Worm (Caenorhabditis elegans): Measurements from ENCODE around the gene srbc-3.

The srbc-3 gene

DNA sequence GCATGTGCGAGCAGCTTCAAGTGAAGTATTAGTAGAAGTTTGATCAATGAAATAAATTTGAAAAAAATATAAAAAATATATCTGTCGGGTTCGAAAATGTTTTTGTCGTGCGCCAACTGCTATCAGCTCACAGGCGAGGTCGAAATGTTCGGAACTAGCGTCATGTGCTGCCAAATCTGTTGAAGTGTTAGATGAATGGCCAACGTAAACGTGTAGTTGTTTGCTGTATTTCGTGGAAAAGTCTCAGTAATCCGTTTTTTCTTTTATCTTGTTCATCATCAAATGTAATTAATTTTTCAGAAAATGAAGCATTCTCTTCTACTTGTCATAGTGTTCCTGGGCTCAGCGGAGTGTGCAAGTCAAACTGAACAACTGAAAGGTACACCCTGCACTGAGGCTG, 41.6 kb downstream of the srbc-3 start, which contains the start of gene C17B7.15:
Gene C17B7.15 (plus strand): TSS at position 301 of the 400 bp plus-strand sequence.
- TF ChIP-seq sea-1 (GFP tag; conservative IDR thresholded peaks at IDR 0.05) (no peak), tbx-11 (GFP tag; IDR thresholded peaks at IDR 0.05) (no peak), hnd-1 (tag; optimal IDR thresholded peaks at IDR 0.05) (no peak), ama-1 (optimal IDR thresholded peaks at IDR 0.05) (no peak), tbx-37 (GFP tag; conservative IDR thresholded peaks at IDR 0.05) (no peak)

DNA sequence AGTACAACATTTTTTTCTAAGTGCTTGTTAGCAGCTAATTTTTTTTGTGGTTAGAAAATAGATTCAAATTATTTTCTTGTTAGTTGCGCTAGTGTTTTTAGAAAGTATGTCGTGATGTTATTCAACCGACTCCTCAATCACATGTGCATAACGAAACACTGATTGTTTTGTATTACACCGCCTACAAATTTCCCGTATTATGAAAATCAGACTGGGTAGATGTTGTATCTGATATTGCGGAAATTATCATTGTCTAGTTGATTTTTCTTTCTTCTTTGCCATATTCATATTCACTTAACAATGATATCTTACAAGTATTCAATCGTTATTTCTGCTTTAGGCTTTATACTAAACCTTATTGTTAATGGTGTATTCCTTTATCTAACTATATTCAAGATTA, 43.0 kb downstream of the srbc-3 start, which contains the start of gene str-63:
Gene str-63 (plus strand): TSS at position 301 of the 400 bp plus-strand sequence.
- no peak for TF ChIP-seq B0310.2 (tag; optimal IDR thresholded peaks at IDR 0.05)

ce11 chrV:3352925-3353324, 44.7 kb downstream of the srbc-3 start, which contains the start of gene C17B7.12:
Gene C17B7.12, plus strand, starts transcription at chrV:3353225.
- TF ChIP-seq pes-1 (GFP tag; IDR thresholded peaks at IDR 0.05) (no peak), flt-1 (GFP tag; IDR thresholded peaks at IDR 0.05) (no peak), hmbx-1 (tag; optimal IDR thresholded peaks at IDR 0.05) (no peak), ceh-36 (tag; optimal IDR thresholded peaks at IDR 0.05) (no peak)

DNA sequence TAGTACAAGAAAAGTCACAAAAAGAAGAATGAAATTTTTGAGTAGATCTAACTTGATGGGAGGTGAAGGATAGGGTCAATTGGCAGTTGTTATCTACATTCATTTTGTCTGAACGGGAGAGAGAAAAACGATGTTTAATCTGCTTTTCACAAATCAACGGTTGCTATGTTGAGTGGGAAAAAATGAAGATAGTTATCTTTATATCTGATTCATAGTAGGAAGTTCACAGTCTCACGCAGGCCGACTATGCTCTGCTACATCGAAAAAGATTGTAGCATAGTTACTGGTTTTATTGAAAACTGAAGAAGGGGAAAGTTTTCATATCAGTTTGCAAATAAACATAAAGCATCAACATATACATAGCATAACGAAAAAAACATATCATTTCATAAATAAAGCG, 47.3 kb downstream of the srbc-3 start:
- TF ChIP-seq ceh-36 (tag; optimal IDR thresholded peaks at IDR 0.05): no peak
- no peak for TF ChIP-seq tbx-11 (GFP tag; IDR thresholded peaks at IDR 0.05)
- TF ChIP-seq ets-7 (tag; optimal IDR thresholded peaks at IDR 0.05): no peak
- no peak for TF ChIP-seq flt-1 (GFP tag; IDR thresholded peaks at IDR 0.05)
- no peak for TF ChIP-seq ceh-13 (GFP tag; optimal IDR thresholded peaks at IDR 0.05)
- TF ChIP-seq F13C5.2 (tag; optimal IDR thresholded peaks at IDR 0.05): no peak
- no peak for TF ChIP-seq tbx-37 (GFP tag; conservative IDR thresholded peaks at IDR 0.05)
- no peak for TF ChIP-seq B0310.2 (tag; optimal IDR thresholded peaks at IDR 0.05)
- no peak for TF ChIP-seq tra-4 (tag; optimal IDR thresholded peaks at IDR 0.05)
- no peak for TF ChIP-seq ama-1 (optimal IDR thresholded peaks at IDR 0.05)
- no peak for TF ChIP-seq hmbx-1 (tag; optimal IDR thresholded peaks at IDR 0.05)
- no peak for TF ChIP-seq hmg-4 (GFP tag; optimal IDR thresholded peaks at IDR 0.05)
- TF ChIP-seq scrt-1 (GFP tag; IDR thresholded peaks at IDR 0.05): no peak
- TF ChIP-seq pes-1 (GFP tag; IDR thresholded peaks at IDR 0.05): no peak
- no peak for TF ChIP-seq hnd-1 (tag; optimal IDR thresholded peaks at IDR 0.05)
- TF ChIP-seq sea-1 (GFP tag; conservative IDR thresholded peaks at IDR 0.05): no peak

- TF ChIP-seq hmg-4 (GFP tag; optimal IDR thresholded peaks at IDR 0.05): no peak
- TF ChIP-seq B0310.2 (tag; optimal IDR thresholded peaks at IDR 0.05): no peak
- no peak for TF ChIP-seq flt-1 (GFP tag; IDR thresholded peaks at IDR 0.05)
- TF ChIP-seq tra-4 (tag; optimal IDR thresholded peaks at IDR 0.05): no peak
- TF ChIP-seq F13C5.2 (tag; optimal IDR thresholded peaks at IDR 0.05): no peak
- TF ChIP-seq hnd-1 (tag; optimal IDR thresholded peaks at IDR 0.05): no peak
- TF ChIP-seq pes-1 (GFP tag; IDR thresholded peaks at IDR 0.05): no peak
- no peak for TF ChIP-seq ceh-36 (tag; optimal IDR thresholded peaks at IDR 0.05)
- TF ChIP-seq tbx-37 (GFP tag; conservative IDR thresholded peaks at IDR 0.05): no peak
- no peak for TF ChIP-seq tbx-11 (GFP tag; IDR thresholded peaks at IDR 0.05)
- no peak for TF ChIP-seq ama-1 (optimal IDR thresholded peaks at IDR 0.05)
- TF ChIP-seq hmbx-1 (tag; optimal IDR thresholded peaks at IDR 0.05): no peak
Observed at ce11 chrV:3357106-3357505, 48.8 kb downstream of the srbc-3 start, which contains the start of gene scrm-3. Gene scrm-3, minus strand, starts transcription at chrV:3357206.

DNA sequence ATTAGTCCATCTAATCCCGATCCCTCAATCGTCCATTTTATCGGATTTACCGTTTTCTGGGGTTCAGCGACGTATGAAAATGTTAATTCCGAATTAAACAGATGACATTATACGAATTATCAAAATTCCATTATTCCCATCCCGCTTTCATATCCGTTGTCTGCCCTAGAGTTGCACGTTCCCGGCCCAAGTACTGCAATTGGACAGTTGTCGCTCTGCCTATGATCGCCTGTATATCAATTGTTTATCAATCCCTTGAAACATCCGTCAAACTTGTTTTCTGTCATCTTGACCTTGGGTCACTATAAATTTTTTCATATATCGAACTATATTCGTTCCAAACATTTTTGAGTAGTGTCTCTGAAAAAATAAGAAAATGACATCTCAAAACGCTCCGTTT, 50.0 kb downstream of the srbc-3 start, which contains the start of gene C04E12.5:
Gene C04E12.5 (plus strand): TSS at position 301 of the 400 bp plus-strand sequence.
- TF ChIP-seq scrt-1 (GFP tag; IDR thresholded peaks at IDR 0.05): no peak
- no peak for TF ChIP-seq hmbx-1 (tag; optimal IDR thresholded peaks at IDR 0.05)
- TF ChIP-seq sea-1 (GFP tag; conservative IDR thresholded peaks at IDR 0.05): no peak
- no peak for TF ChIP-seq B0310.2 (tag; optimal IDR thresholded peaks at IDR 0.05)
- TF ChIP-seq tbx-11 (GFP tag; IDR thresholded peaks at IDR 0.05): no peak
- TF ChIP-seq pes-1 (GFP tag; IDR thresholded peaks at IDR 0.05): no peak
- TF ChIP-seq ets-7 (tag; optimal IDR thresholded peaks at IDR 0.05): no peak
- TF ChIP-seq aly-1 (tag; optimal IDR thresholded peaks at IDR 0.05): no peak
- TF ChIP-seq ceh-36 (tag; optimal IDR thresholded peaks at IDR 0.05): no peak
- no peak for TF ChIP-seq tra-4 (tag; optimal IDR thresholded peaks at IDR 0.05)
- no peak for TF ChIP-seq tbx-37 (GFP tag; conservative IDR thresholded peaks at IDR 0.05)
- no peak for TF ChIP-seq flt-1 (GFP tag; IDR thresholded peaks at IDR 0.05)
- TF ChIP-seq F13C5.2 (tag; optimal IDR thresholded peaks at IDR 0.05): no peak
- TF ChIP-seq ceh-13 (GFP tag; optimal IDR thresholded peaks at IDR 0.05): no peak
